Fruit fly (Drosophila melanogaster) whole organism, embryonic: ENCODE results near the gene Gyc88E.

Source experiments
- Abd-B ChIP-seq: fragments of 200-800 bp; sonication (Bioruptor generic); optimal IDR thresholded peaks from 2 replicates; lab custom pipeline; 2018; ENCODE audit warnings: missing biosample characterization, mild to moderate bottlenecking, missing genetic modification characterization, moderate library complexity
- Aef1 ChIP-seq: fragments of 200-800 bp; sonication (Bioruptor generic); IDR thresholded peaks from 3 replicates; pipeline ENCODE4 v1.3.6; 2022; ENCODE audit warnings: missing biosample characterization, missing genetic modification characterization
- Bdp1 ChIP-seq: fragments of 200-800 bp; sonication (Bioruptor generic); optimal IDR thresholded peaks from 3 replicates; lab custom pipeline; 2016; ENCODE audit warnings: missing biosample characterization, missing genetic modification characterization
- CG10147 ChIP-seq: fragments of 200-800 bp; sonication (Bioruptor generic); optimal IDR thresholded peaks from 2 replicates; lab custom pipeline; 2019; ENCODE audit warnings: missing biosample characterization, mild to moderate bottlenecking, missing genetic modification characterization, moderate library complexity
- CG10267 ChIP-seq: fragments of 200-800 bp; sonication (Bioruptor generic); optimal IDR thresholded peaks from 2 replicates; lab custom pipeline; 2018; ENCODE audit warnings: missing biosample characterization, mild to moderate bottlenecking, missing genetic modification characterization, moderate library complexity
- CG10565 ChIP-seq: fragments of 200-800 bp; sonication (Bioruptor generic); optimal IDR thresholded peaks from 3 replicates; lab custom pipeline; 2016; ENCODE audit warnings: missing biosample characterization, mild to moderate bottlenecking, missing genetic modification characterization
- CG12744 ChIP-seq: fragments of 200-800 bp; sonication (Bioruptor generic); optimal IDR thresholded peaks from 2 replicates; lab custom pipeline; 2016; ENCODE audit warnings: missing biosample characterization, missing genetic modification characterization
- CG13424 ChIP-seq: fragments of 200-800 bp; sonication (Bioruptor generic); optimal IDR thresholded peaks from 2 replicates; lab custom pipeline; 2019; ENCODE audit warnings: missing biosample characterization, mild to moderate bottlenecking, missing genetic modification characterization, moderate library complexity
- CG17612 ChIP-seq: fragments of 200-800 bp; sonication (Bioruptor generic); IDR thresholded peaks from 2 replicates; pipeline ENCODE4 v1.3.6; 2022; ENCODE audit warnings: missing biosample characterization, missing genetic modification characterization
- CG18262 ChIP-seq: fragments of 200-800 bp; optimal IDR thresholded peaks from 3 replicates; lab custom pipeline; 2019; ENCODE audit warnings: missing biosample characterization, mild to moderate bottlenecking, missing genetic modification characterization, moderate library complexity
- CG18476 ChIP-seq: fragments of 200-800 bp; sonication (Bioruptor generic); optimal IDR thresholded peaks from 2 replicates; lab custom pipeline; 2016; ENCODE audit warnings: missing biosample characterization, mild to moderate bottlenecking, missing genetic modification characterization
- CG2875 ChIP-seq: fragments of 200-800 bp; sonication (Bioruptor generic); optimal IDR thresholded peaks from 2 replicates; lab custom pipeline; 2017; ENCODE audit warnings: missing biosample characterization, mild to moderate bottlenecking, missing genetic modification characterization, missing genetic modification reagents
- CG3163 ChIP-seq: fragments of 200-800 bp; sonication (Bioruptor generic); optimal IDR thresholded peaks from 3 replicates; lab custom pipeline; 2016; ENCODE audit warnings: missing biosample characterization, missing genetic modification characterization
- CG32772 ChIP-seq: fragments of 200-800 bp; sonication (Bioruptor generic); IDR thresholded peaks from 2 replicates; pipeline ENCODE4 v1.3.6; 2022; ENCODE audit warnings: missing biosample characterization, missing genetic modification characterization
- CG33213 ChIP-seq: fragments of 200-800 bp; sonication (Bioruptor generic); optimal IDR thresholded peaks from 3 replicates; lab custom pipeline; 2016; ENCODE audit warnings: missing biosample characterization, missing genetic modification characterization
- CG3407 ChIP-seq: fragments of 200-800 bp; sonication (Bioruptor generic); optimal IDR thresholded peaks from 2 replicates; lab custom pipeline; 2018; ENCODE audit warnings: missing biosample characterization, mild to moderate bottlenecking, missing genetic modification characterization
- CG4328 ChIP-seq: fragments of 200-800 bp; sonication (Bioruptor generic); optimal IDR thresholded peaks from 3 replicates; lab custom pipeline; 2017; ENCODE audit warnings: missing biosample characterization, missing genetic modification reagents, missing genetic modification characterization
- CG4424 ChIP-seq: fragments of 200-800 bp; sonication (Bioruptor generic); optimal IDR thresholded peaks from 3 replicates; lab custom pipeline; 2016; ENCODE audit warnings: missing biosample characterization, missing genetic modification characterization
- CG6654 ChIP-seq: fragments of 200-800 bp; sonication (Bioruptor generic); optimal IDR thresholded peaks from 2 replicates; lab custom pipeline; 2017; ENCODE audit warnings: missing biosample characterization, mild to moderate bottlenecking, missing genetic modification characterization
- CG7745 ChIP-seq: fragments of 200-800 bp; sonication (Bioruptor generic); optimal IDR thresholded peaks from 2 replicates; lab custom pipeline; 2018; ENCODE audit warnings: missing biosample characterization, mild to moderate bottlenecking, missing genetic modification characterization, moderate library complexity
- CG9876 ChIP-seq: fragments of 200-800 bp; sonication (Bioruptor generic); optimal IDR thresholded peaks from 2 replicates; lab custom pipeline; 2016; ENCODE audit warnings: missing biosample characterization, missing genetic modification characterization
- Doc3 ChIP-seq: fragments of 200-800 bp; sonication (Bioruptor generic); IDR thresholded peaks from 3 replicates; pipeline ENCODE4 v1.3.6; 2022; ENCODE audit warnings: missing biosample characterization, missing genetic modification characterization; ENCODE audit not compliant: partially characterized antibody
- Eip74EF ChIP-seq, 2 experiments: fragments of 200-800 bp in 1 of 2; fragments of >200 bp in 1 of 2; sonication (Bioruptor generic) in 1 of 2; optimal IDR thresholded peaks; 2 replicates each; lab custom pipeline; 2017 to 2019; ENCODE audit warnings: missing biosample characterization in 2 of 2, missing genetic modification characterization in 2 of 2, mild to moderate bottlenecking in 1 of 2, moderate library complexity in 1 of 2
- Ets65A ChIP-seq: fragments of 200-800 bp; sonication (Bioruptor generic); peaks from one replicate; lab custom pipeline; 2016; ENCODE audit warnings: missing biosample characterization, missing genetic modification characterization
- HLH54F ChIP-seq: fragments of 200-800 bp; sonication (Bioruptor generic); optimal IDR thresholded peaks from 3 replicates; lab custom pipeline; 2016; ENCODE audit warnings: missing biosample characterization, missing genetic modification characterization
- Hr51 ChIP-seq, 2 experiments: fragments of 200-800 bp; sonication (Bioruptor generic); optimal IDR thresholded peaks; 2 replicates in 1 of 2; 3 replicates in 1 of 2; lab custom pipeline; 2016 to 2018; ENCODE audit warnings: missing biosample characterization in 2 of 2, missing genetic modification characterization in 2 of 2, mild to moderate bottlenecking in 1 of 2, moderate library complexity in 1 of 2
- Xrp1 ChIP-seq: fragments of 200-800 bp; sonication (Bioruptor generic); IDR thresholded peaks from 2 replicates; pipeline ENCODE4 v1.3.6; 2022; ENCODE audit warnings: missing biosample characterization, missing genetic modification characterization
- bab2 ChIP-seq: fragments of 200-800 bp; sonication (Bioruptor generic); optimal IDR thresholded peaks from 2 replicates; lab custom pipeline; 2016; ENCODE audit warnings: missing biosample characterization, missing genetic modification characterization
- chm ChIP-seq: fragments of 200-800 bp; sonication (Bioruptor generic); IDR thresholded peaks from 2 replicates; pipeline ENCODE4 v1.3.6; 2022; ENCODE audit warnings: missing biosample characterization, missing genetic modification characterization
- dan ChIP-seq: fragments of 200-800 bp; sonication (Bioruptor generic); IDR thresholded peaks from 2 replicates; pipeline ENCODE4 v1.3.6; 2022; ENCODE audit warnings: missing biosample characterization, missing genetic modification characterization
- dm ChIP-seq: fragments of 200-800 bp; sonication (Bioruptor generic); optimal IDR thresholded peaks from 3 replicates; lab custom pipeline; 2016; ENCODE audit warnings: missing biosample characterization, missing genetic modification characterization
- fd102C ChIP-seq: fragments of 200-800 bp; sonication (Bioruptor generic); optimal IDR thresholded peaks from 2 replicates; lab custom pipeline; 2018; ENCODE audit warnings: missing biosample characterization, mild to moderate bottlenecking, missing genetic modification characterization, moderate library complexity
- fru ChIP-seq: fragments of >200 bp; optimal IDR thresholded peaks from 2 replicates; lab custom pipeline; 2017
- gsb-n ChIP-seq: fragments of 200-800 bp; sonication (Bioruptor generic); optimal IDR thresholded peaks from 3 replicates; lab custom pipeline; 2018; ENCODE audit warnings: missing biosample characterization, mild to moderate bottlenecking, missing genetic modification characterization
- kni ChIP-seq: fragments of 200-800 bp; sonication (Bioruptor generic); optimal IDR thresholded peaks from 3 replicates; lab custom pipeline; 2017; ENCODE audit warnings: mild to moderate bottlenecking, missing biosample characterization, missing genetic modification reagents, missing genetic modification characterization
- lmd ChIP-seq: fragments of 200-800 bp; sonication (Bioruptor generic); IDR thresholded peaks from 2 replicates; pipeline ENCODE4 v1.3.6; 2022; ENCODE audit warnings: missing biosample characterization, missing genetic modification characterization
- mam ChIP-seq: fragments of 200-800 bp; sonication (Bioruptor generic); optimal IDR thresholded peaks from 3 replicates; lab custom pipeline; 2016; ENCODE audit warnings: missing biosample characterization, missing genetic modification characterization
- otp ChIP-seq: fragments of 200-800 bp; sonication (Bioruptor generic); IDR thresholded peaks from 3 replicates; pipeline ENCODE4, ENCODE4 v1.3.6; 2022; ENCODE audit warnings: missing biosample characterization, missing genetic modification characterization
- prd ChIP-seq, 3 experiments: fragments of >200 bp in 2 of 3; fragments of 200-800 bp in 1 of 3; sonication (Bioruptor generic) in 1 of 3; optimal IDR thresholded peaks in 2 of 3; IDR thresholded peaks in 1 of 3; 2 replicates in 2 of 3; 3 replicates in 1 of 3; pipeline versions ENCODE4 v1.3.6 to Lab custom; 2017 to 2022; ENCODE audit warnings: missing biosample characterization in 1 of 3, missing genetic modification characterization in 1 of 3
- pros ChIP-seq: fragments of 200-800 bp; sonication (Bioruptor generic); optimal IDR thresholded peaks from 3 replicates; lab custom pipeline; 2019; ENCODE audit warnings: missing biosample characterization, mild to moderate bottlenecking, missing genetic modification characterization, moderate library complexity
- sens ChIP-seq: fragments of 200-800 bp; sonication (Bioruptor generic); peaks from one replicate; lab custom pipeline; 2016; ENCODE audit warnings: missing biosample characterization, missing genetic modification characterization
- seq ChIP-seq: fragments of 200-800 bp; sonication (Bioruptor generic); IDR thresholded peaks from 2 replicates; pipeline ENCODE4 v1.3.6; 2022; ENCODE audit warnings: missing biosample characterization, missing genetic modification characterization
- sna ChIP-seq: fragments of 200-800 bp; sonication (Bioruptor generic); IDR thresholded peaks from 2 replicates; pipeline ENCODE4 v1.3.6; 2022; ENCODE audit warnings: missing biosample characterization, missing genetic modification characterization; ENCODE audit not compliant: partially characterized antibody
- tll ChIP-seq, 2 experiments: fragments of 200-800 bp in 1 of 2; fragments of >200 bp in 1 of 2; sonication (Bioruptor generic) in 1 of 2; optimal IDR thresholded peaks; 2 replicates each; lab custom pipeline; 2017 to 2019; ENCODE audit warnings: missing biosample characterization in 2 of 2, missing genetic modification characterization in 2 of 2, mild to moderate bottlenecking in 1 of 2, moderate library complexity in 1 of 2
- wek ChIP-seq: fragments of 200-800 bp; sonication (Bioruptor generic); optimal IDR thresholded peaks from 3 replicates; lab custom pipeline; 2018; ENCODE audit warnings: missing biosample characterization, mild to moderate bottlenecking, missing genetic modification characterization, moderate library complexity
- wor ChIP-seq: fragments of 200-800 bp; sonication (Bioruptor generic); IDR thresholded peaks from 2 replicates; pipeline ENCODE4 v1.3.6; 2022; ENCODE audit warnings: missing biosample characterization, missing genetic modification characterization
- zf30C ChIP-seq: fragments of 200-800 bp; sonication (Bioruptor generic); optimal IDR thresholded peaks from 3 replicates; lab custom pipeline; 2018; ENCODE audit warnings: missing biosample characterization, mild to moderate bottlenecking, missing genetic modification characterization
- zfh2 ChIP-seq: fragments of 200-800 bp; sonication (Bioruptor generic); optimal IDR thresholded peaks from 2 replicates; lab custom pipeline; 2016; ENCODE audit warnings: missing biosample characterization, missing genetic modification characterization

The Gyc88E gene

dm6 chr3R:15196134-15197034 is 46.2 kb downstream of the Gyc88E start, which contains the start of the genes Kpc1 and CG42542 (continued):
- peak; percentile 67; the same call in 1 of the 3 replicates for TF ChIP-seq otp (GFP tag; lab: Robert Waterston, UW)
- TF ChIP-seq fru (lab: Kevin White, UChicago): no peak
- no peak for TF ChIP-seq Abd-B (GFP tag; lab: Kevin White, UChicago)
- TF ChIP-seq wek (GFP tag; lab: Kevin White, UChicago): no peak
- peak; percentile 50 for TF ChIP-seq CG4328 (GFP tag; lab: Kevin White, UChicago)
- TF ChIP-seq CG10565 (GFP tag; lab: Kevin White, UChicago): no peak
- TF ChIP-seq gsb-n (tag; lab: Kevin White, UChicago): peak; percentile 4
- no peak for TF ChIP-seq CG10147
- TF ChIP-seq CG33213: peak; percentile 54
- peak; percentile 92 for TF ChIP-seq Doc3
- TF ChIP-seq Aef1: no peak
- TF ChIP-seq wor: 0 out of 2 replicates have a peak, but pooled peaks have one; percentile 22
- TF ChIP-seq CG2875 (GFP tag; lab: Kevin White, UChicago): no peak
- no peak for TF ChIP-seq prd (optimal IDR thresholded peaks at IDR 0.05; lab: Kevin White, UChicago)
- TF ChIP-seq prd (GFP tag; IDR thresholded peaks at IDR 0.05; lab: Robert Waterston, UW): peak; percentile 75
- peak; percentile 71 for TF ChIP-seq mam
- TF ChIP-seq CG9876 (GFP tag; lab: Kevin White, UChicago): peak; percentile 55
- peak; percentile 55; the same call in 1 of the 2 replicates for TF ChIP-seq Xrp1 (GFP tag; lab: Robert Waterston, UW)
- TF ChIP-seq Bdp1 (GFP tag; lab: Kevin White, UChicago): peak; percentile 36
- peak; percentile 74 for TF ChIP-seq CG18476 (GFP tag; lab: Kevin White, UChicago)
- TF ChIP-seq fd102C: no peak
- TF ChIP-seq CG3163: peak; percentile 54
- peak; percentile 96 for TF ChIP-seq sna
- peak in 1 of 2 experiments; percentile 74 for TF ChIP-seq Hr51 (GFP tag; optimal IDR thresholded peaks at IDR 0.05; lab: Kevin White, UChicago)
- TF ChIP-seq HLH54F (GFP tag; lab: Kevin White, UChicago): peak; percentile 83
- no peak for TF ChIP-seq zf30C (GFP tag; lab: Kevin White, UChicago)
- TF ChIP-seq pros (GFP tag; lab: Kevin White, UChicago): no peak
- peak; percentile 93 for TF ChIP-seq sens
- TF ChIP-seq zfh2 (GFP tag; lab: Kevin White, UChicago): peak; percentile 83
- peak; percentile 59 for TF ChIP-seq CG4424 (GFP tag; lab: Kevin White, UChicago)
- peak; percentile 39 for TF ChIP-seq kni (GFP tag; lab: Kevin White, UChicago)
- TF ChIP-seq lmd: 0 out of 2 replicates have a peak, but pooled peaks have one; percentile 35
- no peak for TF ChIP-seq CG18262 (tag; lab: Kevin White, UChicago)
- peak; percentile 38 for TF ChIP-seq bab2 (GFP tag; lab: Kevin White, UChicago)
- TF ChIP-seq CG32772: peak; percentile 63
- TF ChIP-seq CG17612 (GFP tag; lab: Robert Waterston, UW): no peak
- TF ChIP-seq Ets65A (GFP tag; lab: Kevin White, UChicago): peak; percentile 96
- peak; percentile 64; the same call in 1 of the 2 replicates for TF ChIP-seq chm
- no peak for TF ChIP-seq Eip74EF (GFP tag; optimal IDR thresholded peaks at IDR 0.05; lab: Kevin White, UChicago)
- no peak for TF ChIP-seq CG6654
- TF ChIP-seq dm (GFP tag; lab: Kevin White, UChicago): peak; percentile 42
- TF ChIP-seq CG12744: peak; percentile 66
- TF ChIP-seq CG13424 (tag; lab: Kevin White, UChicago): peak; percentile 74
- no peak for TF ChIP-seq dan (GFP tag; lab: Robert Waterston, UW)
- TF ChIP-seq CG7745 (tag; lab: Kevin White, UChicago): no peak
- TF ChIP-seq seq (GFP tag; lab: Robert Waterston, UW): no peak
- peak; percentile 94 for TF ChIP-seq CG10267 (tag; lab: Kevin White, UChicago)
- TF ChIP-seq tll (GFP tag; optimal IDR thresholded peaks at IDR 0.05; lab: Kevin White, UChicago): peak in 1 of 2 experiments; percentile 86
- peak; percentile 9 for TF ChIP-seq CG3407
